Worm (Caenorhabditis elegans) whole organism, L4 larva: ENCODE data around the gene T19E7.6.

Source experiments
- F26F4.8 ChIP-seq: fragments of 200-800 bp; sonication (Bioruptor generic); conservative IDR thresholded peaks from 2 replicates; pipeline ENCODE4 v1.3.6; 2022; ENCODE audit warnings: missing genetic modification characterization, missing compliant biosample characterization
- F37D6.2 ChIP-seq: sonication (generic microtip); optimal IDR thresholded peaks from 2 replicates; lab custom pipeline; 2016; ENCODE audit warnings: mild to moderate bottlenecking, missing genetic modification characterization, missing compliant biosample characterization
- Y105C5A.15 ChIP-seq: fragments of 200-800 bp; sonication (Bioruptor generic); IDR thresholded peaks from 2 replicates; pipeline ENCODE4 v1.3.6; 2022; ENCODE audit warnings: missing genetic modification characterization, missing compliant biosample characterization
- Y48G9A.11 ChIP-seq: fragments of 200-800 bp; sonication (Bioruptor generic); IDR thresholded peaks from 2 replicates; pipeline ENCODE4 v1.3.6; 2022; ENCODE audit warnings: missing genetic modification reagents, missing genetic modification characterization, missing compliant biosample characterization
- Y5F2A.4 ChIP-seq: fragments of 200-800 bp; sonication (Bioruptor generic); optimal IDR thresholded peaks from 2 replicates; lab custom pipeline; 2018; ENCODE audit warnings: mild to moderate bottlenecking, missing genetic modification characterization, missing compliant biosample characterization
- ZK337.2 ChIP-seq: fragments of 200-800 bp; sonication (Bioruptor generic); IDR thresholded peaks from 2 replicates; pipeline ENCODE4 v1.3.6; 2022; ENCODE audit warnings: missing genetic modification reagents, missing genetic modification characterization, missing compliant biosample characterization
- aha-1 ChIP-seq: fragments of 150-350 bp; peaks from one replicate; lab custom pipeline; 2014; ENCODE audit warnings: missing biosample characterization, missing genetic modification characterization
- arid-1 ChIP-seq: fragments of 200-800 bp; sonication (Bioruptor generic); conservative IDR thresholded peaks from 2 replicates; pipeline ENCODE4 v1.3.6; 2022; ENCODE audit warnings: missing genetic modification reagents, missing genetic modification characterization, missing compliant biosample characterization
- ctbp-1 ChIP-seq: fragments of 200-800 bp; sonication (Bioruptor generic); IDR thresholded peaks from 2 replicates; pipeline ENCODE4 v1.3.6; 2022; ENCODE audit warnings: missing genetic modification reagents, missing genetic modification characterization, missing compliant biosample characterization
- mep-1 ChIP-seq: fragments of 150-350 bp; sonication (generic microtip); optimal IDR thresholded peaks from 3 replicates; lab custom pipeline; 2014; ENCODE audit warnings: missing biosample characterization, missing genetic modification characterization
- mxl-2 ChIP-seq: fragments of 200-800 bp; sonication (Bioruptor generic); conservative IDR thresholded peaks from 2 replicates; pipeline ENCODE4 v1.3.6; 2022; ENCODE audit warnings: missing genetic modification reagents, missing genetic modification characterization, missing compliant biosample characterization
- nhr-77 ChIP-seq: fragments of 150-350 bp; optimal IDR thresholded peaks from 2 replicates; lab custom pipeline; 2014; ENCODE audit warnings: missing biosample characterization, missing genetic modification characterization
- tag-97 ChIP-seq: fragments of 200-800 bp; sonication (Bioruptor generic); IDR thresholded peaks from 2 replicates; pipeline ENCODE4 v1.3.6; 2022; ENCODE audit warnings: missing genetic modification characterization, missing compliant biosample characterization

Gene T19E7.6

ce11 chrIV:5619643-5620042 is 49.7 kb downstream of the T19E7.6 start, which contains the start of gene srsx-16:
srsx-16 (minus strand) TSS chrIV:5619743.
- TF ChIP-seq mxl-2: no peak
- TF ChIP-seq Y48G9A.11 (GFP tag; lab: Robert Waterston, UW): no peak
- no peak for TF ChIP-seq arid-1
- no peak for TF ChIP-seq aha-1 (tag; lab: Kevin White, UChicago)
- TF ChIP-seq ctbp-1: no peak
- TF ChIP-seq nhr-77: no peak
- TF ChIP-seq mep-1: no peak
- no peak for TF ChIP-seq ZK337.2
- TF ChIP-seq Y105C5A.15 (GFP tag; lab: Robert Waterston, UW): no peak
- TF ChIP-seq tag-97: no peak
- no peak for TF ChIP-seq F26F4.8 (GFP tag; lab: Robert Waterston, UW)
- no peak for TF ChIP-seq F37D6.2
- no peak for TF ChIP-seq Y5F2A.4 (GFP tag; lab: Kevin White, UChicago)
- TF ChIP-seq, all 104 proteins: peak for 0
